Fruit fly (Drosophila melanogaster) whole organism, larva: ENCODE data around the gene Bap60.
A peak's percentile ranks its signal among the peaks of the same experiment; 100 is the strongest.

Source experiments
- noc ChIP-seq: fragments of 200-800 bp; sonication (Bioruptor generic); optimal IDR thresholded peaks from 3 replicates; lab custom pipeline; 2019; ENCODE audit warnings: missing biosample characterization, mild to moderate bottlenecking, missing genetic modification characterization, moderate library complexity

Gene Bap60

dm6 chrX:13109583-13110126 lies 49.7 kb downstream of the Bap60 start:
- TF ChIP-seq noc (tag; lab: Kevin White, UChicago), result peak; percentile 61

- TF ChIP-seq noc (tag; lab: Kevin White, UChicago), result no peak
Measured at dm6 chrX:13108144-13108824, 51.0 kb downstream of the Bap60 start, which contains the start of gene Fer3HCH. Fer3HCH (minus strand) TSS chrX:13108194.
